Fruit fly (Drosophila melanogaster): ENCODE measurements around the gene RYa-R.

The RYa-R gene

dm6 chr3R:26963747-26964174 lies 33.0 kb upstream of the RYa-R start:
- TF ChIP-seq Dll (optimal IDR thresholded peaks at IDR 0.05) (no peak), CG8478 (optimal IDR thresholded peaks at IDR 0.05) (no peak), usp (GFP tag; optimal IDR thresholded peaks at IDR 0.05) (no peak), EcR (GFP tag; optimal IDR thresholded peaks at IDR 0.05) (no peak), pan (optimal IDR thresholded peaks at IDR 0.05) (no peak), psq (optimal IDR thresholded peaks at IDR 0.05) (no peak)

- TF ChIP-seq CG8478 (optimal IDR thresholded peaks at IDR 0.05) (no peak), Dll (optimal IDR thresholded peaks at IDR 0.05) (no peak), psq (optimal IDR thresholded peaks at IDR 0.05) (no peak), pan (optimal IDR thresholded peaks at IDR 0.05) (no peak), usp (GFP tag; optimal IDR thresholded peaks at IDR 0.05) (no peak), EcR (GFP tag; optimal IDR thresholded peaks at IDR 0.05) (no peak)
These were observed 32.2 kb upstream of the RYa-R start, which contains the start of gene Tsp97E for dm6 chr3R:26964452-26965133. Tsp97E (minus strand) TSS chr3R:26964817.

dm6 chr3R:26966385-26966784 lies 30.4 kb upstream of the RYa-R start, which contains the start of gene Gr97a:
Gr97a (minus strand) TSS chr3R:26966485.
- TF ChIP-seq EcR (GFP tag; optimal IDR thresholded peaks at IDR 0.05) (no peak), pan (optimal IDR thresholded peaks at IDR 0.05) (no peak), usp (GFP tag; optimal IDR thresholded peaks at IDR 0.05) (no peak), psq (optimal IDR thresholded peaks at IDR 0.05) (no peak), CG8478 (optimal IDR thresholded peaks at IDR 0.05) (no peak)

- TF ChIP-seq Dll (optimal IDR thresholded peaks at IDR 0.05): no peak
- TF ChIP-seq EcR (GFP tag; optimal IDR thresholded peaks at IDR 0.05): no peak
- TF ChIP-seq usp (GFP tag; optimal IDR thresholded peaks at IDR 0.05): no peak
- TF ChIP-seq CG8478 (optimal IDR thresholded peaks at IDR 0.05): no peak
- no peak for TF ChIP-seq pan (optimal IDR thresholded peaks at IDR 0.05)
- no peak for TF ChIP-seq psq (optimal IDR thresholded peaks at IDR 0.05)
These were observed 29.9 kb upstream of the RYa-R start, which contains the start of gene CG5521 for dm6 chr3R:26966794-26967323. CG5521 (plus strand) TSS chr3R:26966930.

dm6 chr3R:26967587-26968312 lies 29.0 kb upstream of the RYa-R start:
- TF ChIP-seq pan (optimal IDR thresholded peaks at IDR 0.05): no peak
- no peak for TF ChIP-seq psq (optimal IDR thresholded peaks at IDR 0.05)
- no peak for TF ChIP-seq Dll (optimal IDR thresholded peaks at IDR 0.05)
- TF ChIP-seq usp (GFP tag; optimal IDR thresholded peaks at IDR 0.05): no peak
- TF ChIP-seq CG8478 (optimal IDR thresholded peaks at IDR 0.05): no peak
- no peak for TF ChIP-seq EcR (GFP tag; optimal IDR thresholded peaks at IDR 0.05)

dm6 chr3R:26968313-26968605 lies 28.5 kb upstream of the RYa-R start:
- TF ChIP-seq psq (optimal IDR thresholded peaks at IDR 0.05) (no peak), EcR (GFP tag; optimal IDR thresholded peaks at IDR 0.05) (no peak), pan (optimal IDR thresholded peaks at IDR 0.05) (no peak), Dll (optimal IDR thresholded peaks at IDR 0.05) (no peak), usp (GFP tag; optimal IDR thresholded peaks at IDR 0.05) (no peak), CG8478 (optimal IDR thresholded peaks at IDR 0.05) (no peak)

dm6 chr3R:26968823-26969638 lies 27.7 kb upstream of the RYa-R start:
- TF ChIP-seq EcR (GFP tag; optimal IDR thresholded peaks at IDR 0.05) (peak in 1 of 2 experiments; percentile 75), pan (optimal IDR thresholded peaks at IDR 0.05) (no peak)

- TF ChIP-seq pan (optimal IDR thresholded peaks at IDR 0.05) (no peak), CG8478 (optimal IDR thresholded peaks at IDR 0.05) (no peak), EcR (GFP tag; optimal IDR thresholded peaks at IDR 0.05) (no peak), usp (GFP tag; optimal IDR thresholded peaks at IDR 0.05) (no peak), Dll (optimal IDR thresholded peaks at IDR 0.05) (no peak), psq (optimal IDR thresholded peaks at IDR 0.05) (no peak)
These were observed 27.0 kb upstream of the RYa-R start for dm6 chr3R:26969743-26970142.

- TF ChIP-seq Dll (optimal IDR thresholded peaks at IDR 0.05) (no peak), psq (optimal IDR thresholded peaks at IDR 0.05) (no peak)
These were observed 18.5 kb upstream of the RYa-R start, which contains the start of the genes CG14253 and CG46313 for dm6 chr3R:26978241-26978640. CG14253 (plus strand) TSS chr3R:26978541. CG46313 (plus strand) TSS chr3R:26978541.

dm6 chr3R:26980282-26980691 lies 16.5 kb upstream of the RYa-R start:
- no peak for TF ChIP-seq CG8478 (optimal IDR thresholded peaks at IDR 0.05)
- no peak for TF ChIP-seq pan (optimal IDR thresholded peaks at IDR 0.05)
- no peak for TF ChIP-seq usp (GFP tag; optimal IDR thresholded peaks at IDR 0.05)
- no peak for TF ChIP-seq EcR (GFP tag; optimal IDR thresholded peaks at IDR 0.05)
- no peak for TF ChIP-seq psq (optimal IDR thresholded peaks at IDR 0.05)
- TF ChIP-seq Dll (optimal IDR thresholded peaks at IDR 0.05): no peak

dm6 chr3R:26982106-26982505 lies 14.7 kb upstream of the RYa-R start:
- TF ChIP-seq EcR (GFP tag; optimal IDR thresholded peaks at IDR 0.05) (no peak), CG8478 (optimal IDR thresholded peaks at IDR 0.05) (no peak), Dll (optimal IDR thresholded peaks at IDR 0.05) (no peak), psq (optimal IDR thresholded peaks at IDR 0.05) (no peak), pan (optimal IDR thresholded peaks at IDR 0.05) (no peak), usp (GFP tag; optimal IDR thresholded peaks at IDR 0.05) (no peak)

- TF ChIP-seq pan (optimal IDR thresholded peaks at IDR 0.05) (no peak), psq (optimal IDR thresholded peaks at IDR 0.05) (no peak), CG8478 (optimal IDR thresholded peaks at IDR 0.05) (no peak), usp (GFP tag; optimal IDR thresholded peaks at IDR 0.05) (no peak), EcR (GFP tag; optimal IDR thresholded peaks at IDR 0.05) (no peak), Dll (optimal IDR thresholded peaks at IDR 0.05) (no peak)
These were observed 12.3 kb upstream of the RYa-R start for dm6 chr3R:26984437-26984836.

All from whole organism.